Worm (Caenorhabditis elegans) whole organism, L4 larva: ENCODE data around the gene rga-3.

Experiments used
- F26F4.8 ChIP-seq: fragments of 200-800 bp; sonication (Bioruptor generic); conservative IDR thresholded peaks from 2 replicates; pipeline ENCODE4 v1.3.6; 2022; ENCODE audit warnings: missing genetic modification characterization, missing compliant biosample characterization
- Y48G9A.11 ChIP-seq: fragments of 200-800 bp; sonication (Bioruptor generic); IDR thresholded peaks from 2 replicates; pipeline ENCODE4 v1.3.6; 2022; ENCODE audit warnings: missing genetic modification reagents, missing genetic modification characterization, missing compliant biosample characterization
- Y5F2A.4 ChIP-seq: fragments of 200-800 bp; sonication (Bioruptor generic); optimal IDR thresholded peaks from 2 replicates; lab custom pipeline; 2018; ENCODE audit warnings: mild to moderate bottlenecking, missing genetic modification characterization, missing compliant biosample characterization
- Y75B8A.6 ChIP-seq: fragments of 200-800 bp; sonication (Bioruptor generic); IDR thresholded peaks from 2 replicates; pipeline ENCODE4 v1.3.6; 2022; ENCODE audit warnings: missing genetic modification reagents, missing genetic modification characterization, missing compliant biosample characterization
- ZK337.2 ChIP-seq: fragments of 200-800 bp; sonication (Bioruptor generic); IDR thresholded peaks from 2 replicates; pipeline ENCODE4 v1.3.6; 2022; ENCODE audit warnings: missing genetic modification reagents, missing genetic modification characterization, missing compliant biosample characterization
- aly-2 ChIP-seq: sonication (generic microtip); optimal IDR thresholded peaks from 2 replicates; lab custom pipeline; 2018; ENCODE audit warnings: missing biosample characterization, missing genetic modification characterization
- ama-1 ChIP-seq: fragments of 150-350 bp; optimal IDR thresholded peaks from 2 replicates; lab custom pipeline; 2014; ENCODE audit warnings: inconsistent platforms, mixed read lengths
- arid-1 ChIP-seq: fragments of 200-800 bp; sonication (Bioruptor generic); conservative IDR thresholded peaks from 2 replicates; pipeline ENCODE4 v1.3.6; 2022; ENCODE audit warnings: missing genetic modification reagents, missing genetic modification characterization, missing compliant biosample characterization
- ces-1 ChIP-seq: fragments of 150-350 bp; sonication (generic microtip); optimal IDR thresholded peaks from 4 replicates; lab custom pipeline; 2014; ENCODE audit warnings: missing biosample characterization, missing genetic modification reagents, missing genetic modification characterization
- dmd-9 ChIP-seq: fragments of 200-800 bp; sonication (Bioruptor generic); IDR thresholded peaks from 2 replicates; pipeline ENCODE4 v1.3.6; 2022; ENCODE audit warnings: missing genetic modification reagents, missing genetic modification characterization, missing compliant biosample characterization
- dpl-1 ChIP-seq: fragments of 150-350 bp; optimal IDR thresholded peaks from 2 replicates; lab custom pipeline; 2014; ENCODE audit warnings: missing biosample characterization, missing genetic modification reagents, missing genetic modification characterization
- duxl-1 ChIP-seq: sonication (generic microtip); optimal IDR thresholded peaks from 2 replicates; lab custom pipeline; 2016; ENCODE audit warnings: mild to moderate bottlenecking, missing genetic modification characterization, moderate library complexity, missing compliant biosample characterization; ENCODE audit not compliant: poor library complexity
- dve-1 ChIP-seq: sonication (generic microtip); optimal IDR thresholded peaks from 2 replicates; lab custom pipeline; 2017; ENCODE audit warnings: antibody characterized with exemption, mild to moderate bottlenecking, missing genetic modification characterization, missing compliant biosample characterization; ENCODE audit not compliant: insufficient read depth
- egl-43 ChIP-seq: fragments of 200-800 bp; sonication (Bioruptor generic); IDR thresholded peaks from 2 replicates; pipeline ENCODE4 v1.3.6; 2022; ENCODE audit warnings: missing genetic modification reagents, missing genetic modification characterization, missing compliant biosample characterization
- hif-1 ChIP-seq, 2 experiments: sonication (generic microtip); optimal IDR thresholded peaks; 2 replicates each; lab custom pipeline; 2016 to 2017; ENCODE audit warnings: missing compliant biosample characterization in 2 of 2, missing genetic modification characterization in 2 of 2, missing genetic modification reagents in 2 of 2, missing genotype in 2 of 2, mild to moderate bottlenecking in 1 of 2
- hlh-11 ChIP-seq: fragments of 200-800 bp; sonication (Bioruptor generic); optimal IDR thresholded peaks from 2 replicates; lab custom pipeline; 2018; ENCODE audit warnings: mild to moderate bottlenecking, missing genetic modification characterization, missing compliant biosample characterization
- hlh-30 ChIP-seq: sonication (generic microtip); optimal IDR thresholded peaks from 2 replicates; lab custom pipeline; 2017; ENCODE audit warnings: antibody characterized with exemption, mild to moderate bottlenecking, missing genetic modification characterization, missing compliant biosample characterization; ENCODE audit not compliant: insufficient read depth
- lim-7 ChIP-seq: fragments of 200-800 bp; sonication (Bioruptor generic); IDR thresholded peaks from 2 replicates; pipeline ENCODE4 v1.3.6; 2022; ENCODE audit warnings: missing genetic modification characterization, missing compliant biosample characterization
- lin-1 ChIP-seq: fragments of 200-800 bp; sonication (Bioruptor generic); IDR thresholded peaks from 2 replicates; pipeline ENCODE4 v1.3.6; 2022; ENCODE audit warnings: missing genetic modification reagents, missing genetic modification characterization, missing compliant biosample characterization
- madf-5 ChIP-seq, 2 experiments: fragments of 200-800 bp; sonication (Bioruptor generic); IDR thresholded peaks; 2 replicates each; pipeline ENCODE4 v1.3.6; 2022; ENCODE audit warnings: missing compliant biosample characterization in 2 of 2, missing genetic modification characterization in 2 of 2
- mdt-29 ChIP-seq: fragments of 200-800 bp; sonication (Bioruptor generic); IDR thresholded peaks from 2 replicates; pipeline ENCODE4 v1.3.6; 2022; ENCODE audit warnings: missing genetic modification reagents, missing genetic modification characterization, missing compliant biosample characterization
- mes-2 ChIP-seq: sonication (generic microtip); optimal IDR thresholded peaks from 2 replicates; lab custom pipeline; 2016; ENCODE audit warnings: missing genotype, mild to moderate bottlenecking, missing genetic modification characterization, missing compliant biosample characterization; ENCODE audit not compliant: poor library complexity, severe bottlenecking
- mxl-2 ChIP-seq: fragments of 200-800 bp; sonication (Bioruptor generic); conservative IDR thresholded peaks from 2 replicates; pipeline ENCODE4 v1.3.6; 2022; ENCODE audit warnings: missing genetic modification reagents, missing genetic modification characterization, missing compliant biosample characterization
- nhr-111 ChIP-seq: fragments of 200-800 bp; sonication (Bioruptor generic); optimal IDR thresholded peaks from 2 replicates; lab custom pipeline; 2018; ENCODE audit warnings: mild to moderate bottlenecking, missing genetic modification characterization, missing compliant biosample characterization
- nhr-25 ChIP-seq: sonication (generic microtip); optimal IDR thresholded peaks from 2 replicates; lab custom pipeline; 2017; ENCODE audit warnings: missing genetic modification characterization, mild to moderate bottlenecking, missing compliant biosample characterization, antibody characterized with exemption, moderate library complexity, borderline replicate concordance; ENCODE audit not compliant: insufficient read depth
- nhr-48 ChIP-seq: sonication (generic microtip); optimal IDR thresholded peaks from 2 replicates; lab custom pipeline; 2016; ENCODE audit warnings: mild to moderate bottlenecking, missing genetic modification characterization, missing compliant biosample characterization
- pqm-1 ChIP-seq: sonication (generic microtip); optimal IDR thresholded peaks from 2 replicates; lab custom pipeline; 2017; ENCODE audit warnings: missing biosample characterization, missing genetic modification characterization
- snpc-4 ChIP-seq: fragments of 150-350 bp; optimal IDR thresholded peaks from 2 replicates; lab custom pipeline; 2014; ENCODE audit warnings: missing biosample characterization, missing genetic modification characterization
- spr-1 ChIP-seq: sonication (generic microtip); optimal IDR thresholded peaks from 2 replicates; lab custom pipeline; 2016; ENCODE audit warnings: mild to moderate bottlenecking, missing genetic modification characterization, missing compliant biosample characterization
- tag-97 ChIP-seq: fragments of 200-800 bp; sonication (Bioruptor generic); IDR thresholded peaks from 2 replicates; pipeline ENCODE4 v1.3.6; 2022; ENCODE audit warnings: missing genetic modification characterization, missing compliant biosample characterization
- unc-130 ChIP-seq: sonication (generic microtip); optimal IDR thresholded peaks from 2 replicates; lab custom pipeline; 2016; ENCODE audit warnings: missing genetic modification reagents, missing genetic modification characterization, missing compliant biosample characterization
- unc-62 ChIP-seq, 3 experiments: fragments of 150-350 bp in 1 of 3; sonication (generic microtip); optimal IDR thresholded peaks in 2 of 3; peaks in 1 of 3; 1 replicate in 1 of 3; 2 replicates in 2 of 3; lab custom pipeline; 2014 to 2017; ENCODE audit warnings: missing biosample characterization in 3 of 3, missing genetic modification characterization in 3 of 3, missing genetic modification reagents in 3 of 3, missing genotype in 1 of 3
- vab-7 ChIP-seq: fragments of 200-800 bp; sonication (Bioruptor generic); IDR thresholded peaks from 2 replicates; pipeline ENCODE4 v1.3.6; 2022; ENCODE audit warnings: missing genetic modification reagents, missing genetic modification characterization, missing compliant biosample characterization
- zfp-2 ChIP-seq: sonication (generic microtip); optimal IDR thresholded peaks from 2 replicates; lab custom pipeline; 2016; ENCODE audit warnings: mild to moderate bottlenecking, missing genetic modification characterization, missing compliant biosample characterization

rga-3 gene

ce11 chrV:5722093-5722492, 4.4 kb downstream of the rga-3 start:
- no peak for TF ChIP-seq ama-1 (lab: Kevin White, UChicago)
- no peak for TF ChIP-seq snpc-4 (tag; lab: Kevin White, UChicago)
- no peak for TF ChIP-seq mes-2 (tag; lab: Kevin White, UChicago)
- no peak for TF ChIP-seq duxl-1 (tag; lab: Kevin White, UChicago)
- TF ChIP-seq arid-1: no peak
- no peak for TF ChIP-seq dmd-9 (GFP tag; lab: Robert Waterston, UW)
- no peak for TF ChIP-seq Y5F2A.4
- no peak for TF ChIP-seq dpl-1 (GFP tag; lab: Kevin White, UChicago)
- TF ChIP-seq mxl-2: no peak
- TF ChIP-seq hlh-30 (tag; lab: Kevin White, UChicago): no peak
- TF ChIP-seq F26F4.8: no peak
- no peak for TF ChIP-seq unc-130 (GFP tag; lab: Kevin White, UChicago)
- no peak for TF ChIP-seq nhr-25 (tag; lab: Kevin White, UChicago)

DNA sequence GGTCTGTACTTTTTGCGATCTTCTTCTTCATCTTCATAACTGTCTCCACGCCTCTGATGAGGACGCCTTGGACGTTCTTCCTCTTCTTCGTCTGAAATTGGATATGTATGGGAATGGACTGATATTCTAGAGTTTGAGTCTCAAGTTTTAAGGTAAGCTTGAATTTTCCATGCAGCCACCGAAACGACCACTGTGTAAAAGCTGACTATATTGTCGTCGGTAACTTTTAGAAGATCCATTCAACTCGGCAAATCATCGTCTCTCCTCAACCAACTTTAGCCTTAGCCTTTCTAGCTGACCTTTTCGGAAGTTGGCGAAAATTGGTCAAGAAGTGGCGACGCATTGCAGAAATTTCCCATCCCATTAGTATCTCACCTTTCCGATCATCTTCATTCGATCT, 6.7 kb downstream of the rga-3 start:
- peak in 1 of 2 experiments; percentile 90 for TF ChIP-seq unc-62 (GFP tag; optimal IDR thresholded peaks at IDR 0.05 in 1 of 2; lab: Kevin White, UChicago)
- TF ChIP-seq unc-62 (tag; optimal IDR thresholded peaks at IDR 0.05; lab: Kevin White, UChicago): no peak
- no peak for TF ChIP-seq ces-1 (GFP tag; lab: Kevin White, UChicago)

DNA sequence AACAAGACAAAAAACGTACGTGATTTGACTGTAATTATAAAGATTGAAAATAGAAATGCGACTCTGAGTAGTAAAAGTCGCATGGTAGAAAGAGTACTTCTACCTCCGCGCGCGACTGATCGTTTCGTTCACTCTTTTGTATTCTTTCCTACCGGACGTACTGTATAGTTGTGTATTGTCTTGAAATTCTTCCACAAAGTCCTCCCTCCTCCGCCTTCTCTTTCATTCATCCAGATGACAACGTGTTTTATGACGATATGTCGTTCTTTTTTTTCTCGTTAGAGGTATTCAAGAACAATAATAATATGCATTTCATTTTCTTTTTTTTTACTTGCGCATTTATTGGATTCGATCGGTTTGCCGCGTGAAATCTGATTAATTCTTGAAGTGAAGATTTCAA, 8.8 kb downstream of the rga-3 start, which contains the start of gene K09H11.4:
Gene K09H11.4 (minus strand): TSS at position 101 of the 400 bp plus-strand sequence.
- TF ChIP-seq dve-1 (tag; lab: Kevin White, UChicago) (no peak), mes-2 (tag; lab: Kevin White, UChicago) (no peak), unc-62 (GFP tag; optimal IDR thresholded peaks at IDR 0.05 in 1 of 2; lab: Kevin White, UChicago) (no peak), unc-62 (tag; optimal IDR thresholded peaks at IDR 0.05; lab: Kevin White, UChicago) (no peak), Y48G9A.11 (GFP tag; lab: Robert Waterston, UW) (no peak), hlh-11 (tag; lab: Kevin White, UChicago) (no peak), aly-2 (no peak), dmd-9 (GFP tag; lab: Robert Waterston, UW) (no peak), lim-7 (GFP tag; lab: Robert Waterston, UW) (no peak)
- TF ChIP-seq, all 104 proteins: peak for 0

DNA sequence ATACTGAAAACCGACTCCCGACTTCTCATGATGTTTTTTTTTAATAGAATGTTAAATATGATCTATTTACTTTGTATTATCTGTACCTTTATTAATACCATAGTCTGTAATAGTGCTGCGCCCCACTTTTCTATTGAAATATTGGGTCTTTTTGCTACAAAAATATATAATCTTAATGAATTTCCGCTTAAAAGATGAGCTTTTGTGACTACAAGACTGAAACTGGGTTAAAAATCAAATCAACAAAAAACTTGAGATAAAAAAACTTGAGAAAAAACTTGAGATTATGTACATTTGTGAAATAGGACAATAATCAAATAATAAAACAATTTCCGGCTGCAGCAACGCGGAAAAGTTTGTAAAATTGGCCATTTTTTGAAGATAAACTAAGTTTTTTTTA, 13.1 kb downstream of the rga-3 start, which contains the start of gene K09H11.15:
Gene K09H11.15 (minus strand): TSS at position 101 of the 400 bp plus-strand sequence.
- TF ChIP-seq egl-43 (GFP tag; lab: Robert Waterston, UW) (no peak), nhr-25 (tag; lab: Kevin White, UChicago) (no peak), spr-1 (tag; lab: Kevin White, UChicago) (no peak), pqm-1 (no peak), tag-97 (no peak), hlh-30 (tag; lab: Kevin White, UChicago) (no peak), Y75B8A.6 (GFP tag; lab: Robert Waterston, UW) (no peak), snpc-4 (tag; lab: Kevin White, UChicago) (no peak), hif-1 (tag; optimal IDR thresholded peaks at IDR 0.05; lab: Kevin White, UChicago) (no peak)

ce11 chrV:5736068-5736467, 18.4 kb downstream of the rga-3 start, which contains the start of gene K09H11.6:
Gene K09H11.6, minus strand, starts transcription at chrV:5736168.
- TF ChIP-seq nhr-111 (GFP tag; lab: Kevin White, UChicago) (no peak), nhr-48 (tag; lab: Kevin White, UChicago) (no peak), snpc-4 (tag; lab: Kevin White, UChicago) (no peak), lin-1 (GFP tag; lab: Robert Waterston, UW) (no peak), vab-7 (GFP tag; lab: Robert Waterston, UW) (no peak), mdt-29 (GFP tag; lab: Robert Waterston, UW) (no peak), madf-5 (GFP tag; IDR thresholded peaks at IDR 0.05; lab: Robert Waterston, UW) (no peak), ZK337.2 (GFP tag; lab: Robert Waterston, UW) (no peak), unc-62 (GFP tag; optimal IDR thresholded peaks at IDR 0.05 in 1 of 2; lab: Kevin White, UChicago) (no peak), unc-62 (tag; optimal IDR thresholded peaks at IDR 0.05; lab: Kevin White, UChicago) (no peak), zfp-2 (no peak)
